Worm (Caenorhabditis elegans): Measurements from ENCODE around the gene scl-8.

DNA sequence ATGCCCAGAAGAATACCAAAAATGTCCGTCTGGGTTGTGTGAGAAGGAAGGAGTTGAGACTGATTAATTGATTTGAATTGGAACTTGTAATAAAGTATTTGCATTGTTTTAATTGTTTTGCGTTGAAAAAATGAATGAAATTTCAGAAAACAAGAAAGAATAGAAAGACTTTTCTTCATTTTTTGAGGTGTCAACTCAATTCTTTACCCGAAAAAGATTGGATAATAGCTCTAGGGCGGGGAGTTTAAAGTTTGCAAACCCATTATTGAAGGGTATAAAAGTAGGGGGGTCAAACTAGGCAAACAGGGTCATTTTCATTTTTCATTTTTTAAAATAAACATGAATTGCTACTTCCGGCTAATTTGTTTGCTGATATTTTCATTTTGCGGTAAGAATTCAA is 23.4 kb upstream of the scl-8 start, which contains the start of gene scl-10:
- TF ChIP-seq daf-12 (tag; optimal IDR thresholded peaks at IDR 0.05) (no peak), ceh-28 (tag; optimal IDR thresholded peaks at IDR 0.05) (no peak), zag-1 (tag; optimal IDR thresholded peaks at IDR 0.05) (no peak), ama-1 (optimal IDR thresholded peaks at IDR 0.05) (no peak), nhr-237 (tag; optimal IDR thresholded peaks at IDR 0.05) (no peak), jun-1 (tag; optimal IDR thresholded peaks at IDR 0.05) (no peak)

Measured in whole organism, L3 larva.